Worm (Caenorhabditis elegans) whole organism, L1 larva: ENCODE data around the gene aqp-7.

Source experiments
- F16B12.6 ChIP-seq: fragments of 150-350 bp; optimal IDR thresholded peaks from 2 replicates; lab custom pipeline; 2014; ENCODE audit warnings: missing biosample characterization, missing genetic modification characterization
- aly-2 ChIP-seq: fragments of 150-350 bp; optimal IDR thresholded peaks from 2 replicates; lab custom pipeline; 2014; ENCODE audit warnings: missing biosample characterization, missing genetic modification characterization
- dsc-1 ChIP-seq: sonication (generic microtip); optimal IDR thresholded peaks from 2 replicates; lab custom pipeline; 2016; ENCODE audit warnings: mild to moderate bottlenecking, missing genetic modification characterization, missing compliant biosample characterization
- elt-2 ChIP-seq: sonication (generic microtip); optimal IDR thresholded peaks from 2 replicates; lab custom pipeline; 2016; ENCODE audit warnings: missing genetic modification characterization, mild to moderate bottlenecking, inconsistent platforms, missing compliant biosample characterization, missing genetic modification reagents
- fos-1 ChIP-seq: fragments of 150-350 bp; optimal IDR thresholded peaks from 2 replicates; lab custom pipeline; 2014; ENCODE audit warnings: missing biosample characterization, missing genetic modification characterization
- lin-15B ChIP-seq: fragments of 150-350 bp; sonication (generic microtip); optimal IDR thresholded peaks from 3 replicates; lab custom pipeline; 2014; ENCODE audit warnings: missing biosample characterization, missing genetic modification characterization
- lir-3 ChIP-seq: sonication (generic microtip); optimal IDR thresholded peaks from 2 replicates; lab custom pipeline; 2016; ENCODE audit warnings: mild to moderate bottlenecking, missing genetic modification characterization, moderate library complexity, missing compliant biosample characterization; ENCODE audit not compliant: poor library complexity
- mep-1 ChIP-seq: fragments of 150-350 bp; optimal IDR thresholded peaks from 2 replicates; lab custom pipeline; 2014; ENCODE audit warnings: missing biosample characterization, missing genetic modification characterization
- nhr-11 ChIP-seq: fragments of 150-350 bp; optimal IDR thresholded peaks from 2 replicates; lab custom pipeline; 2014; ENCODE audit warnings: missing biosample characterization, missing genetic modification characterization
- nhr-12 ChIP-seq: sonication (generic microtip); optimal IDR thresholded peaks from 2 replicates; lab custom pipeline; 2017; ENCODE audit warnings: missing biosample characterization, missing genetic modification characterization
- nhr-237 ChIP-seq: fragments of 150-350 bp; optimal IDR thresholded peaks from 2 replicates; lab custom pipeline; 2014; ENCODE audit warnings: missing biosample characterization, missing genetic modification characterization
- snpc-4 ChIP-seq: fragments of 150-350 bp; optimal IDR thresholded peaks from 2 replicates; lab custom pipeline; 2014; ENCODE audit warnings: missing biosample characterization, missing genetic modification characterization
- unc-62 ChIP-seq: fragments of 150-350 bp; optimal IDR thresholded peaks from 2 replicates; lab custom pipeline; 2014; ENCODE audit warnings: missing biosample characterization, missing genetic modification reagents, missing genetic modification characterization

DNA sequence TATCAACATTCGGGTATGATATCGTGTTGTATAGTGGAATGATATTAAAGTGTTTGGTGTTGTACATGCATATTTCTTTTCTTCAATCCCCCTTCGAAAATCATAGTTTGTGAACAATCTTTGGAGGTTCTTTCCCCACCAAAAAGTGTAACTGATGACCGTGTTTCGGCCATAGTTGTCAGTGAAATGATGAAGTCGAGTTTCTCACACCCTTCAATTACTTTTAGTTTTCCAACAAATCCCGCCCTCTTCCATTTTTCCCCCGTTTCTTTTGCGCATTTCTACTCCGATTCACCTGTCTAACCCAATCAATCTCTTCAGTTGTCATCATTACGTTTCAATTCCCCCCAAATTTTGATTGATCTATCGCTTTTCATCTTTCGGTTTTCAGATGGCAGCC lies 282 bp downstream of the aqp-7 start:
- TF ChIP-seq elt-2 (tag; lab: Kevin White, UChicago): no peak
- no peak for TF ChIP-seq lir-3
- no peak for TF ChIP-seq dsc-1 (tag; lab: Kevin White, UChicago)
- no peak for TF ChIP-seq fos-1 (tag; lab: Kevin White, UChicago)
- no peak for TF ChIP-seq mep-1 (tag; lab: Kevin White, UChicago)
- TF ChIP-seq unc-62 (GFP tag; lab: Kevin White, UChicago): no peak
- no peak for TF ChIP-seq snpc-4 (tag; lab: Kevin White, UChicago)
- no peak for TF ChIP-seq nhr-237
- TF ChIP-seq lin-15B (tag; lab: Kevin White, UChicago): no peak
- TF ChIP-seq nhr-11 (tag; lab: Kevin White, UChicago): no peak
- no peak for TF ChIP-seq nhr-12 (tag; lab: Kevin White, UChicago)
- TF ChIP-seq F16B12.6 (tag; lab: Kevin White, UChicago): no peak
- TF ChIP-seq aly-2: no peak
